Fruit fly (Drosophila melanogaster) whole organism, embryonic: ENCODE measurements around the gene mthl1.

Source experiments
- Aef1 ChIP-seq: fragments of 200-800 bp; sonication (Bioruptor generic); IDR thresholded peaks from 3 replicates; pipeline ENCODE4 v1.3.6; 2022; ENCODE audit warnings: missing biosample characterization, missing genetic modification characterization
- B-H1 ChIP-seq: fragments of 200-800 bp; sonication (Bioruptor generic); IDR thresholded peaks from 3 replicates; pipeline ENCODE4 v1.3.6; 2022; ENCODE audit warnings: missing biosample characterization, missing genetic modification characterization
- B-H2 ChIP-seq: fragments of 200-800 bp; sonication (Bioruptor generic); optimal IDR thresholded peaks from 2 replicates; lab custom pipeline; 2018; ENCODE audit warnings: missing biosample characterization, mild to moderate bottlenecking, missing genetic modification characterization
- CG10654 ChIP-seq: fragments of 200-800 bp; sonication (Bioruptor generic); optimal IDR thresholded peaks from 2 replicates; lab custom pipeline; 2016; ENCODE audit warnings: missing biosample characterization, missing genetic modification characterization
- CG13624 ChIP-seq: fragments of 200-800 bp; sonication (Bioruptor generic); optimal IDR thresholded peaks from 2 replicates; lab custom pipeline; 2016; ENCODE audit warnings: missing biosample characterization, missing genetic modification characterization
- CG15479 ChIP-seq: fragments of 200-800 bp; sonication (Bioruptor generic); optimal IDR thresholded peaks from 3 replicates; lab custom pipeline; 2019; ENCODE audit warnings: missing biosample characterization, mild to moderate bottlenecking, missing genetic modification characterization, moderate library complexity
- CG17612 ChIP-seq: fragments of 200-800 bp; sonication (Bioruptor generic); IDR thresholded peaks from 2 replicates; pipeline ENCODE4 v1.3.6; 2022; ENCODE audit warnings: missing biosample characterization, missing genetic modification characterization
- CG18011 ChIP-seq: fragments of 200-800 bp; sonication (Bioruptor generic); optimal IDR thresholded peaks from 2 replicates; lab custom pipeline; 2017; ENCODE audit warnings: missing biosample characterization, missing genetic modification characterization, mild to moderate bottlenecking, moderate library complexity, missing genotype
- CG18619 ChIP-seq: fragments of 200-800 bp; sonication (Bioruptor generic); optimal IDR thresholded peaks from 3 replicates; lab custom pipeline; 2017; ENCODE audit warnings: missing biosample characterization, mild to moderate bottlenecking, missing genetic modification characterization
- CG2889 ChIP-seq: fragments of 200-800 bp; sonication (Bioruptor generic); IDR thresholded peaks from 3 replicates; pipeline ENCODE4 v1.3.6; 2022; ENCODE audit warnings: missing biosample characterization, missing genetic modification characterization
- CG34224 ChIP-seq: fragments of 200-800 bp; sonication (Bioruptor generic); IDR thresholded peaks from 3 replicates; pipeline ENCODE4 v1.3.6; 2022; ENCODE audit warnings: missing biosample characterization, missing genetic modification characterization; ENCODE audit not compliant: partially characterized antibody
- CG34376 ChIP-seq: fragments of 200-800 bp; sonication (Bioruptor generic); optimal IDR thresholded peaks from 2 replicates; lab custom pipeline; 2018; ENCODE audit warnings: missing biosample characterization, mild to moderate bottlenecking, missing genetic modification characterization
- CG3726 ChIP-seq: fragments of 200-800 bp; sonication (Bioruptor generic); IDR thresholded peaks from 3 replicates; pipeline ENCODE4, ENCODE4 v1.3.6; 2022; ENCODE audit warnings: missing biosample characterization, missing genetic modification characterization
- CG43689 ChIP-seq: fragments of 200-800 bp; sonication (Bioruptor generic); IDR thresholded peaks from 2 replicates; pipeline ENCODE4 v1.3.6; 2022; ENCODE audit warnings: missing biosample characterization, missing genetic modification characterization
- CG6813 ChIP-seq: fragments of 200-800 bp; sonication (Bioruptor generic); optimal IDR thresholded peaks from 2 replicates; lab custom pipeline; 2017; ENCODE audit warnings: missing biosample characterization, missing genetic modification characterization, mild to moderate bottlenecking, moderate library complexity, missing genetic modification reagents
- CG9727 ChIP-seq: fragments of 200-800 bp; sonication (Bioruptor generic); optimal IDR thresholded peaks from 3 replicates; lab custom pipeline; 2017; ENCODE audit warnings: missing biosample characterization, mild to moderate bottlenecking, missing genetic modification characterization
- CoRest ChIP-seq: fragments of 200-800 bp; sonication (Bioruptor generic); optimal IDR thresholded peaks from 3 replicates; lab custom pipeline; 2018; ENCODE audit warnings: missing biosample characterization, mild to moderate bottlenecking, missing genetic modification characterization, moderate library complexity
- Drgx ChIP-seq: fragments of 200-800 bp; sonication (Bioruptor generic); IDR thresholded peaks from 2 replicates; pipeline ENCODE4 v1.3.6; 2022; ENCODE audit warnings: missing biosample characterization, missing genetic modification characterization
- HHEX ChIP-seq: fragments of 200-800 bp; sonication (Bioruptor generic); optimal IDR thresholded peaks from 3 replicates; lab custom pipeline; 2017; ENCODE audit warnings: missing biosample characterization, mild to moderate bottlenecking, missing genetic modification characterization, missing genetic modification reagents
- HLH3B ChIP-seq: fragments of 200-800 bp; sonication (Bioruptor generic); IDR thresholded peaks from 2 replicates; pipeline ENCODE4 v1.3.6; 2022; ENCODE audit warnings: missing biosample characterization, missing genetic modification characterization
- Hr3 ChIP-seq: fragments of 200-800 bp; sonication (Bioruptor generic); optimal IDR thresholded peaks from 3 replicates; lab custom pipeline; 2016; ENCODE audit warnings: missing biosample characterization, missing genetic modification characterization
- Jarid2 ChIP-seq: fragments of 200-800 bp; sonication (Bioruptor generic); optimal IDR thresholded peaks from 3 replicates; lab custom pipeline; 2017; ENCODE audit warnings: mild to moderate bottlenecking, missing biosample characterization, missing genetic modification reagents, missing genetic modification characterization
- MESR4 ChIP-seq: fragments of 200-800 bp; sonication (Bioruptor generic); optimal IDR thresholded peaks from 2 replicates; lab custom pipeline; 2018; ENCODE audit warnings: missing biosample characterization, mild to moderate bottlenecking, missing genetic modification characterization, moderate library complexity
- Oaz ChIP-seq: fragments of 200-800 bp; sonication (Bioruptor generic); IDR thresholded peaks from 2 replicates; pipeline ENCODE4 v1.3.6; 2022; ENCODE audit warnings: missing biosample characterization, missing genetic modification characterization
- Rx ChIP-seq: fragments of 200-800 bp; sonication (Bioruptor generic); IDR thresholded peaks from 2 replicates; pipeline ENCODE4 v1.3.6; 2022; ENCODE audit warnings: missing biosample characterization, missing genetic modification characterization
- Taf1 ChIP-seq: fragments of 200-800 bp; sonication (Bioruptor generic); IDR thresholded peaks from 2 replicates; pipeline ENCODE4 v1.3.6; 2022; ENCODE audit warnings: missing biosample characterization, missing genetic modification characterization
- Xbp1 ChIP-seq: fragments of 200-800 bp; sonication (Bioruptor generic); optimal IDR thresholded peaks from 3 replicates; lab custom pipeline; 2016; ENCODE audit warnings: missing biosample characterization, mild to moderate bottlenecking, missing genetic modification characterization
- bbx ChIP-seq: fragments of 200-800 bp; sonication (Bioruptor generic); IDR thresholded peaks from 2 replicates; pipeline ENCODE4 v1.3.6; 2022; ENCODE audit warnings: missing biosample characterization, missing genetic modification characterization; ENCODE audit not compliant: partially characterized antibody
- cad ChIP-seq: fragments of >200 bp; optimal IDR thresholded peaks from 2 replicates; lab custom pipeline; 2017; ENCODE audit warnings: missing biosample characterization, missing genetic modification characterization
- dmrt99B ChIP-seq: fragments of 200-800 bp; sonication (Bioruptor generic); optimal IDR thresholded peaks from 2 replicates; lab custom pipeline; 2018; ENCODE audit warnings: missing biosample characterization, mild to moderate bottlenecking, missing genetic modification characterization, moderate library complexity
- gcm ChIP-seq: fragments of 200-800 bp; sonication (Bioruptor generic); optimal IDR thresholded peaks from 2 replicates; lab custom pipeline; 2019; ENCODE audit warnings: missing biosample characterization, mild to moderate bottlenecking, missing genetic modification characterization, moderate library complexity
- gsb-n ChIP-seq: fragments of 200-800 bp; sonication (Bioruptor generic); optimal IDR thresholded peaks from 3 replicates; lab custom pipeline; 2018; ENCODE audit warnings: missing biosample characterization, mild to moderate bottlenecking, missing genetic modification characterization
- her ChIP-seq: fragments of 200-800 bp; sonication (Bioruptor generic); optimal IDR thresholded peaks from 2 replicates; lab custom pipeline; 2016; ENCODE audit warnings: missing biosample characterization, missing genetic modification characterization
- hth ChIP-seq: fragments of >200 bp; optimal IDR thresholded peaks from 2 replicates; lab custom pipeline; 2017; ENCODE audit warnings: inconsistent platforms
- inv ChIP-seq: fragments of 200-800 bp; sonication (Bioruptor generic); IDR thresholded peaks from 2 replicates; pipeline ENCODE4 v1.3.6; 2022; ENCODE audit warnings: missing biosample characterization, missing genetic modification characterization; ENCODE audit not compliant: partially characterized antibody
- jumu ChIP-seq: fragments of 200-800 bp; sonication (Bioruptor generic); optimal IDR thresholded peaks from 3 replicates; lab custom pipeline; 2016; ENCODE audit warnings: missing biosample characterization, missing genetic modification characterization
- mam ChIP-seq: fragments of 200-800 bp; sonication (Bioruptor generic); optimal IDR thresholded peaks from 3 replicates; lab custom pipeline; 2016; ENCODE audit warnings: missing biosample characterization, missing genetic modification characterization
- nerfin-1 ChIP-seq: fragments of 200-800 bp; sonication (Bioruptor generic); optimal IDR thresholded peaks from 3 replicates; lab custom pipeline; 2019; ENCODE audit warnings: missing biosample characterization, mild to moderate bottlenecking, missing genetic modification characterization, moderate library complexity
- p53 ChIP-seq: fragments of 200-800 bp; sonication (Bioruptor generic); optimal IDR thresholded peaks from 2 replicates; lab custom pipeline; 2016; ENCODE audit warnings: missing biosample characterization, missing genetic modification characterization
- pho ChIP-seq: fragments of 200-800 bp; sonication (Bioruptor generic); optimal IDR thresholded peaks from 2 replicates; lab custom pipeline; 2016; ENCODE audit warnings: missing biosample characterization, missing genetic modification characterization
- rib ChIP-seq: fragments of 200-800 bp; sonication (Bioruptor generic); IDR thresholded peaks from 2 replicates; pipeline ENCODE4 v1.3.6; 2022; ENCODE audit warnings: missing biosample characterization, missing genetic modification characterization
- sima ChIP-seq: fragments of 200-800 bp; sonication (Bioruptor generic); optimal IDR thresholded peaks from 2 replicates; lab custom pipeline; 2016; ENCODE audit warnings: missing biosample characterization, missing genetic modification characterization
- sr ChIP-seq: fragments of 200-800 bp; sonication (Bioruptor generic); IDR thresholded peaks from 3 replicates; pipeline ENCODE4 v1.3.6; 2022; ENCODE audit warnings: missing biosample characterization, missing genetic modification characterization
- stc ChIP-seq: fragments of 200-800 bp; sonication (Bioruptor generic); IDR thresholded peaks from 2 replicates; pipeline ENCODE4 v1.3.6; 2022; ENCODE audit warnings: missing biosample characterization, missing genetic modification characterization
- ttk ChIP-seq: fragments of 200-800 bp; sonication (Bioruptor generic); IDR thresholded peaks from 2 replicates; pipeline ENCODE4 v2.1.2; 2022; ENCODE audit warnings: missing biosample characterization, missing genetic modification characterization
- twi ChIP-seq: fragments of 200-800 bp; optimal IDR thresholded peaks from 2 replicates; lab custom pipeline; 2019; ENCODE audit warnings: missing biosample characterization, mild to moderate bottlenecking, missing genetic modification characterization, moderate library complexity
- unpg ChIP-seq: fragments of 200-800 bp; sonication (Bioruptor generic); optimal IDR thresholded peaks from 3 replicates; lab custom pipeline; 2018; ENCODE audit warnings: missing biosample characterization, mild to moderate bottlenecking, missing genetic modification characterization, moderate library complexity
- vvl ChIP-seq: fragments of 200-800 bp; sonication (Bioruptor generic); IDR thresholded peaks from 2 replicates; pipeline ENCODE4 v1.3.6; 2022; ENCODE audit warnings: missing biosample characterization, missing genetic modification characterization

The mthl1 gene

dm6 chrX:16637594-16638485 lies 2.9 kb upstream of the mthl1 start, which contains the start of gene RpS19a (continued):
- TF ChIP-seq MESR4 (GFP tag; lab: Kevin White, UChicago) (peak; percentile 98), Drgx (no peak; the same call in none of the 2 replicates), B-H2 (GFP tag; lab: Kevin White, UChicago) (peak; percentile 92), CG2889 (GFP tag; lab: Robert Waterston, UW) (0 out of 3 replicates have a peak, but pooled peaks have one; percentile 43), vvl (GFP tag; lab: Robert Waterston, UW) (peak; percentile 79), nerfin-1 (tag; lab: Kevin White, UChicago) (peak; percentile 76), CG34224 (GFP tag; lab: Robert Waterston, UW) (no peak), CG43689 (GFP tag; lab: Robert Waterston, UW) (peak; percentile 68; the same call in 1 of the 2 replicates), CG6813 (peak; percentile 88), hth (lab: Kevin White, UChicago) (no peak), sr (GFP tag; lab: Robert Waterston, UW) (peak; percentile 71; the same call in 2 of the 3 replicates), inv (GFP tag; lab: Robert Waterston, UW) (0 out of 2 replicates have a peak, but pooled peaks have one; percentile 2), CG18011 (peak; percentile 63), unpg (GFP tag; lab: Kevin White, UChicago) (peak; percentile 66), Aef1 (GFP tag; lab: Robert Waterston, UW) (peak; percentile 64), CG13624 (GFP tag; lab: Kevin White, UChicago) (peak; percentile 27), CG15479 (GFP tag; lab: Kevin White, UChicago) (peak; percentile 15), Jarid2 (GFP tag; lab: Kevin White, UChicago) (peak; percentile 62), cad (GFP tag; lab: Kevin White, UChicago) (no peak), CG18619 (GFP tag; lab: Kevin White, UChicago) (peak; percentile 87), CoRest (tag; lab: Kevin White, UChicago) (peak; percentile 57), her (peak; percentile 13), CG3726 (GFP tag; lab: Robert Waterston, UW) (0 out of 3 replicates have a peak, but pooled peaks have one; percentile 43), pho (GFP tag; lab: Kevin White, UChicago) (peak; percentile 9), sima (GFP tag; lab: Kevin White, UChicago) (no peak), mam (no peak), CG17612 (GFP tag; lab: Robert Waterston, UW) (peak; percentile 27; the same call in 1 of the 2 replicates), gcm (GFP tag; lab: Kevin White, UChicago) (peak; percentile 67), CG9727 (peak; percentile 90), bbx (peak; percentile 11), Taf1 (GFP tag; lab: Robert Waterston, UW) (peak; percentile 21; the same call in 1 of the 2 replicates), CG34376 (GFP tag; lab: Kevin White, UChicago) (peak; percentile 96), HHEX (GFP tag; lab: Kevin White, UChicago) (peak; percentile 91), twi (tag; lab: Kevin White, UChicago) (peak; percentile 38), HLH3B (peak; percentile 56), ttk (GFP tag; lab: Robert Waterston, UW) (peak; percentile 62), B-H1 (peak; percentile 48; the same call in 1 of the 3 replicates), dmrt99B (peak; percentile 68), Hr3 (GFP tag; lab: Kevin White, UChicago) (no peak), Xbp1 (GFP tag; lab: Kevin White, UChicago) (peak; percentile 56), rib (peak; percentile 56), CG10654 (peak; percentile 12), p53 (GFP tag; lab: Kevin White, UChicago) (no peak), stc (peak; percentile 64), Oaz (GFP tag; lab: Robert Waterston, UW) (peak; percentile 55), jumu (GFP tag; lab: Kevin White, UChicago) (no peak), gsb-n (tag; lab: Kevin White, UChicago) (peak; percentile 63), Rx (GFP tag; lab: Robert Waterston, UW) (peak; percentile 82)
